Fruit fly (Drosophila melanogaster) whole organism, pupa: ENCODE measurements around the gene CG7156.
A peak's percentile ranks its signal among the peaks of the same experiment; 100 is the strongest.

Experiments
- CG15710 ChIP-seq: fragments of 200-800 bp; sonication (Bioruptor generic); optimal IDR thresholded peaks from 2 replicates; lab custom pipeline; 2018; ENCODE audit warnings: missing biosample characterization, mild to moderate bottlenecking, missing genetic modification characterization, moderate library complexity
- CG34367 ChIP-seq: fragments of 200-800 bp; sonication (Bioruptor generic); optimal IDR thresholded peaks from 2 replicates; lab custom pipeline; 2018; ENCODE audit warnings: missing biosample characterization, mild to moderate bottlenecking, missing genetic modification characterization
- CG8159 ChIP-seq: fragments of 200-800 bp; sonication (Bioruptor generic); optimal IDR thresholded peaks from 3 replicates; lab custom pipeline; 2018; ENCODE audit warnings: missing biosample characterization, mild to moderate bottlenecking, missing genetic modification characterization, moderate library complexity
- CG8301 ChIP-seq: fragments of 200-800 bp; sonication (Bioruptor generic); optimal IDR thresholded peaks from 2 replicates; lab custom pipeline; 2018; ENCODE audit warnings: missing biosample characterization, mild to moderate bottlenecking, missing genetic modification characterization
- CG9948 ChIP-seq: fragments of 200-800 bp; sonication (Bioruptor generic); optimal IDR thresholded peaks from 2 replicates; lab custom pipeline; 2018; ENCODE audit warnings: missing biosample characterization, mild to moderate bottlenecking, missing genetic modification characterization, moderate library complexity
- D1 ChIP-seq: fragments of 200-800 bp; sonication (Bioruptor generic); optimal IDR thresholded peaks from 2 replicates; lab custom pipeline; 2018; ENCODE audit warnings: missing biosample characterization, mild to moderate bottlenecking, missing genetic modification characterization, moderate library complexity
- EcR ChIP-seq: fragments of 200-800 bp; sonication (Bioruptor generic); optimal IDR thresholded peaks from 3 replicates; lab custom pipeline; 2019; ENCODE audit warnings: missing biosample characterization, missing genetic modification characterization, mild to moderate bottlenecking, moderate library complexity, missing genetic modification reagents
- Ets98B ChIP-seq: fragments of 200-800 bp; sonication (Bioruptor generic); IDR thresholded peaks from 2 replicates; pipeline ENCODE4 v1.3.6; 2022; ENCODE audit warnings: missing biosample characterization, missing genetic modification characterization
- fd96Ca ChIP-seq: fragments of 200-800 bp; sonication (Bioruptor generic); IDR thresholded peaks from 3 replicates; pipeline ENCODE4 v1.3.6; 2022; ENCODE audit warnings: missing biosample characterization, missing genetic modification characterization
- rn ChIP-seq: fragments of 200-800 bp; sonication (Bioruptor generic); IDR thresholded peaks from 2 replicates; pipeline ENCODE4 v1.3.6; 2022; ENCODE audit warnings: missing biosample characterization, missing genetic modification characterization

DNA sequence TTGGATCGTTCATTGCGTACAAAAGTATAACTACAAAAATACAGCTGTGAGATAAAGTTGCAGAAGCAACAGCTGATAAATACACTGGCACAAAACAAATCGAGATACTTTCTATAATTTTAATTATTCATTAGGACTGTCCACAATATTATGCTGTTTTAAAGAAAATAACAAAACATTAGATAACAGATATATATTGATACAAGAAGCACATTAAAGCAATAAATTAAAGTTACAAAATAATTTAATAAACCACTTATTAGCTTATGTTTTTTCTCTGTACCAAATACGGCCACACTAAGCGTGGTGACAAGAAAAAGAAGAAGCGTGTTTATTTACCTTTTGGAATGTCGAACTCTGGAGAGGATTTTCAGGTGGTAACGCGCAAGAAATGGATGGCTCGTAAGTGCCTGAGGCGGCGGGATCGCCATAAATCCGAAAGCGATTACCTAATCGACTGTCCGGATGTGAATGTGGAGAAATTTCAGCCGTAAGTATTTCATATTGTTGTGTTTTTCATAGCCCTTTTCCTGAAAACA lies 21.7 kb downstream of the CG7156 start, which contains the start of the genes CG7988 and CG7183:
- TF ChIP-seq Ets98B (GFP tag; lab: Robert Waterston, UW) = peak; percentile 96
- no peak for TF ChIP-seq D1
- peak; percentile 98 for TF ChIP-seq rn (GFP tag; lab: Robert Waterston, UW)
- peak; percentile 99 for TF ChIP-seq CG8159
- TF ChIP-seq EcR = no peak
- TF ChIP-seq CG8301 (tag; lab: Kevin White, UChicago) = peak; percentile 97
- peak; percentile 98 for TF ChIP-seq CG34367 (tag; lab: Kevin White, UChicago)
- TF ChIP-seq fd96Ca (GFP tag; lab: Robert Waterston, UW) = no peak
- peak; percentile 99 for TF ChIP-seq CG9948 (tag; lab: Kevin White, UChicago)
- TF ChIP-seq CG15710 (tag; lab: Kevin White, UChicago) = peak; percentile 99
